Worm (Caenorhabditis elegans): Measurements from ENCODE around the gene F41E6.15.

F41E6.15 gene

DNA sequence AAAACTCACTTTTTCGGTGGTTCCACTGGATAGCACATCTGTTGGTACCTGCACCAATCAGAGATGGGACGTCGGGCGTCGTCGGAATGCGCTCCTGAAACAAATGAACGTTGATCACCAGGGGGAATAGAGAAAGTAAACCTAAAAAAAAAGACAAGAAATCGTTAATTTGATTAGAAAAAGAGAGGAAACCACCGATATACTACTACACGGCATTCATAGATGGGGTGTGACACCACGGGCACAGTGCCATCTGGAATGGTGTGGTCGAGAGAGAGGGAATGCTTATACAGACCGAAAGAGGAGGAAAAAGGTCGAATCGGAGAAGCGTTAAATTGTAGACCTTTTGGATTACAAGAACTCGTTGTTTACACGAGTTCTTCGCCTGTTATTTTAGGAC, 14.5 kb downstream of the F41E6.15 start, which contains the start of gene C10B5.3:
Gene C10B5.3 (minus strand): TSS at position 101 of the 400 bp plus-strand sequence.
- no peak for TF ChIP-seq lsl-1 (GFP tag; optimal IDR thresholded peaks at IDR 0.05)
- no peak for TF ChIP-seq ZK185.1 (tag; optimal IDR thresholded peaks at IDR 0.05; ENCODE audit: poor library complexity, severe bottlenecking)
- no peak for TF ChIP-seq F57A8.1 (GFP tag; optimal IDR thresholded peaks at IDR 0.05)
- no peak for TF ChIP-seq ceh-100 (GFP tag; IDR thresholded peaks at IDR 0.05)
- TF ChIP-seq die-1 (tag; optimal IDR thresholded peaks at IDR 0.05), result no peak
- TF ChIP-seq bed-2 (GFP tag; IDR thresholded peaks at IDR 0.05), result no peak
- no peak for TF ChIP-seq hlh-26 (GFP tag; conservative IDR thresholded peaks at IDR 0.05)
- no peak for TF ChIP-seq F49E8.2 (tag; optimal IDR thresholded peaks at IDR 0.05; ENCODE audit: insufficient read depth)
- no peak for TF ChIP-seq fkh-3 (tag; optimal IDR thresholded peaks at IDR 0.05)
- no peak for TF ChIP-seq lin-54 (GFP tag; optimal IDR thresholded peaks at IDR 0.05)
- TF ChIP-seq lin-35 (GFP tag; optimal IDR thresholded peaks at IDR 0.05), result no peak
- no peak for TF ChIP-seq efl-1 (GFP tag; optimal IDR thresholded peaks at IDR 0.05)
- no peak for TF ChIP-seq ceh-58 (GFP tag; IDR thresholded peaks at IDR 0.05)

DNA sequence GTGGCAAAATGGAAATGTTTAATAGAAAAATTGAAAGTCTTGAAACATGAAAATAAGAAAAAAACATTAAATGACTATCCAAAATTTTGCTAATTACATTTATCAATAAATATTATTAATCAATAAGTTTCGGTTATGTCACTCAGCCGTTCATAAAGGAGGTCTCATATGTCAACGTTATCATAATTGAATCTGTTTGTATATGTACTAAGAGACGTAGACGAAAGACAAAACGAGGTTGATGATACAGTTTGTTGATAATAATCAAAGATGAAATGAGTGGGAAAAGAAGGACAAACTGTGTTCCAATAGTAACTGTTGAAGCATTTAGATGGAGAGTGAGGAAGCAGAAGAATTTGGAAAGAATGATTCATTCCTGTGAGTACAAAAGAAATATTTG, 15.6 kb downstream of the F41E6.15 start:
- no peak for TF ChIP-seq madf-6 (GFP tag; IDR thresholded peaks at IDR 0.05)
- TF ChIP-seq attf-6 (GFP tag; IDR thresholded peaks at IDR 0.05), result no peak
- TF ChIP-seq F37B4.10 (GFP tag; IDR thresholded peaks at IDR 0.05), result no peak
- TF ChIP-seq snpc-4 (GFP tag; optimal IDR thresholded peaks at IDR 0.05), result no peak
- TF ChIP-seq snpc-4 (tag; optimal IDR thresholded peaks at IDR 0.05), result peak in 1 of 4 experiments; percentile 46
- no peak for TF ChIP-seq snpc-3.4 (tag; optimal IDR thresholded peaks at IDR 0.05)
- no peak for TF ChIP-seq F55B11.4 (tag; optimal IDR thresholded peaks at IDR 0.05; ENCODE audit: borderline replicate concordance, insufficient read depth)
- no peak for TF ChIP-seq D2030.7 (GFP tag; IDR thresholded peaks at IDR 0.05)
- TF ChIP-seq let-607 (tag; optimal IDR thresholded peaks at IDR 0.05), result no peak
- TF ChIP-seq cebp-2 (GFP tag; IDR thresholded peaks at IDR 0.05), result no peak
- TF ChIP-seq nhr-80 (tag; optimal IDR thresholded peaks at IDR 0.05), result peak; percentile 56

DNA sequence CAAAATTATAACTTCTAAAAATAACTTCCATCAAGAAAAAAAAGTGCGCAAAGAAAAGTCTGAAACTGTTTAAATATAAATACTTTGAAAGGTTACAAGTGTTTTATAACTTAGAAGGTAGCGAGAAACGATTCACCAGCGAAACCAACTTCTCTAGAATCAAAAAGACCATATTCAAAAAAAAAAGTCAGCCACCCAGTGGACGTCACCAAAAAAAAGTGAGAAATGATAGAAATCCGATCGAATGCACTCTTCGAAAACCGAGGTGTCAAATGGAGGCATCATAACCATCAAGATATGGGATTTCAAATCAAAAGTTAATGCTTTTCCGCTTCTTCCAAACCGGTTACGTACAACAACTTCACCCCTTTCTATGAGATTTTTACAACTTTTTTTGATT, 16.1 kb downstream of the F41E6.15 start:
- TF ChIP-seq die-1 (tag; optimal IDR thresholded peaks at IDR 0.05), result no peak
- no peak for TF ChIP-seq unc-130 (GFP tag; optimal IDR thresholded peaks at IDR 0.05)
- TF ChIP-seq nfya-1 (tag; optimal IDR thresholded peaks at IDR 0.05; ENCODE audit: borderline replicate concordance, insufficient read depth), result no peak
- no peak for TF ChIP-seq tlf-1 (GFP tag; optimal IDR thresholded peaks at IDR 0.05)
- no peak for TF ChIP-seq C06A6.2 (GFP tag; conservative IDR thresholded peaks at IDR 0.05)

ce11 chrV:8580961-8581360, 21.6 kb downstream of the F41E6.15 start, which contains the start of gene C10B5.1:
Gene C10B5.1 (plus strand): TSS chrV:8581261.
- no peak for TF ChIP-seq akir-1 (GFP tag; optimal IDR thresholded peaks at IDR 0.05)
- no peak for TF ChIP-seq egl-18 (GFP tag; IDR thresholded peaks at IDR 0.05)
- no peak for TF ChIP-seq F52B5.7 (tag; optimal IDR thresholded peaks at IDR 0.05)
- TF ChIP-seq snpc-1.3 (tag; optimal IDR thresholded peaks at IDR 0.05; ENCODE audit: insufficient read depth), result no peak
- TF ChIP-seq C17E4.6 (GFP tag; IDR thresholded peaks at IDR 0.05), result no peak
- no peak for TF ChIP-seq Y53G8AR.9 (GFP tag; conservative IDR thresholded peaks at IDR 0.05)
- no peak for TF ChIP-seq ztf-25 (GFP tag; IDR thresholded peaks at IDR 0.05)
- no peak for TF ChIP-seq lag-1 (GFP tag; IDR thresholded peaks at IDR 0.05)
- TF ChIP-seq ceh-91 (GFP tag; IDR thresholded peaks at IDR 0.05), result no peak
- no peak for TF ChIP-seq B0336.3 (GFP tag; IDR thresholded peaks at IDR 0.05)
- TF ChIP-seq ceh-27 (GFP tag; optimal IDR thresholded peaks at IDR 0.05), result no peak
- no peak for TF ChIP-seq attf-6 (GFP tag; IDR thresholded peaks at IDR 0.05)
